Fruit fly (Drosophila melanogaster): ENCODE measurements around the gene swm.

swm gene

dm6 chr2L:19444734-19445140 lies 48.3 kb upstream of the swm start, which contains the start of gene Hs2st (continued):
- peak; percentile 1 for TF ChIP-seq pros (GFP tag; optimal IDR thresholded peaks at IDR 0.05)
- TF ChIP-seq CG13894 (tag; optimal IDR thresholded peaks at IDR 0.05): peak; percentile 90
- TF ChIP-seq CG9437 (GFP tag; optimal IDR thresholded peaks at IDR 0.05): peak; percentile 69
- peak; percentile 82 for TF ChIP-seq Sry-δ (GFP tag; optimal IDR thresholded peaks at IDR 0.05)
- TF ChIP-seq Adf1 (GFP tag; IDR thresholded peaks at IDR 0.05): peak; percentile 75
- peak; percentile 85 for TF ChIP-seq CG15514 (GFP tag; optimal IDR thresholded peaks at IDR 0.05)
- TF ChIP-seq hbn (GFP tag; IDR thresholded peaks at IDR 0.05; ENCODE audit: partially characterized antibody): no peak
- peak; percentile 82 for TF ChIP-seq CG5953 (GFP tag; IDR thresholded peaks at IDR 0.05)
- TF ChIP-seq pfk (GFP tag; optimal IDR thresholded peaks at IDR 0.05): peak; percentile 34
- TF ChIP-seq Drgx (GFP tag; IDR thresholded peaks at IDR 0.05): peak; percentile 86
- peak; percentile 98 for TF ChIP-seq CG9932 (GFP tag; IDR thresholded peaks at IDR 0.05)
- TF ChIP-seq seq (GFP tag; IDR thresholded peaks at IDR 0.05): peak; percentile 86
- TF ChIP-seq CG1603 (tag; optimal IDR thresholded peaks at IDR 0.05): peak; percentile 96
- TF ChIP-seq slou (GFP tag; optimal IDR thresholded peaks at IDR 0.05): peak; percentile 93
- TF ChIP-seq CG4854 (GFP tag; optimal IDR thresholded peaks at IDR 0.05): peak; percentile 88
- peak; percentile 89 for TF ChIP-seq danr (GFP tag; IDR thresholded peaks at IDR 0.05)
- peak; percentile 89 for TF ChIP-seq CG4328 (GFP tag; optimal IDR thresholded peaks at IDR 0.05)
- TF ChIP-seq CG2712 (tag; optimal IDR thresholded peaks at IDR 0.05): peak; percentile 92
- TF ChIP-seq zf30C (GFP tag; optimal IDR thresholded peaks at IDR 0.05): no peak
- TF ChIP-seq HHEX (GFP tag; optimal IDR thresholded peaks at IDR 0.05): peak; percentile 84
- peak; percentile 79 for TF ChIP-seq Spps (tag; optimal IDR thresholded peaks at IDR 0.05)
- no peak for TF ChIP-seq scrt (GFP tag; optimal IDR thresholded peaks at IDR 0.05)
- peak; percentile 90 for TF ChIP-seq B-H2 (GFP tag; optimal IDR thresholded peaks at IDR 0.05)
- peak; percentile 94 for TF ChIP-seq sug (tag; optimal IDR thresholded peaks at IDR 0.05)
- TF ChIP-seq CG31388 (GFP tag; optimal IDR thresholded peaks at IDR 0.05): peak; percentile 72
- TF ChIP-seq CG10979 (tag; optimal IDR thresholded peaks at IDR 0.05): peak; percentile 81
- TF ChIP-seq Neu2 (GFP tag; optimal IDR thresholded peaks at IDR 0.05; ENCODE audit: borderline replicate concordance): peak; percentile 72
- peak; percentile 93 for TF ChIP-seq CG12391 (tag; optimal IDR thresholded peaks at IDR 0.05)
- TF ChIP-seq Blimp-1 (GFP tag; optimal IDR thresholded peaks at IDR 0.05): peak; percentile 83
- TF ChIP-seq ac (GFP tag; optimal IDR thresholded peaks at IDR 0.05): peak; percentile 59
- TF ChIP-seq bowl (GFP tag; IDR thresholded peaks at IDR 0.05): peak; percentile 48; the same call in 1 of the 2 replicates
- TF ChIP-seq knrl (GFP tag; IDR thresholded peaks at IDR 0.05; ENCODE audit: partially characterized antibody): peak; percentile 59; the same call in 2 of the 3 replicates
- TF ChIP-seq Hr3 (GFP tag; optimal IDR thresholded peaks at IDR 0.05): peak; percentile 97
- peak; percentile 50 for TF ChIP-seq CG6254 (GFP tag; optimal IDR thresholded peaks at IDR 0.05)
- peak; percentile 87; the same call in 2 of the 3 replicates for TF ChIP-seq ase (GFP tag; IDR thresholded peaks at IDR 0.05)
- peak; percentile 88 for TF ChIP-seq chm (GFP tag; IDR thresholded peaks at IDR 0.05)
- peak; percentile 90 for TF ChIP-seq CG3281 (GFP tag; optimal IDR thresholded peaks at IDR 0.05)
- peak; percentile 76 for TF ChIP-seq sens-2 (GFP tag; IDR thresholded peaks at IDR 0.05)
- peak; percentile 81 for TF ChIP-seq CG2202 (tag; optimal IDR thresholded peaks at IDR 0.05)
- TF ChIP-seq Camta (GFP tag; optimal IDR thresholded peaks at IDR 0.05): peak; percentile 90
- TF ChIP-seq trem (tag; optimal IDR thresholded peaks at IDR 0.05): peak; percentile 83
- peak; percentile 74 for TF ChIP-seq jing (GFP tag; optimal IDR thresholded peaks at IDR 0.05)
- TF ChIP-seq toy (GFP tag; IDR thresholded peaks at IDR 0.05): peak; percentile 45; the same call in 1 of the 2 replicates
- TF ChIP-seq CG8290 (GFP tag; optimal IDR thresholded peaks at IDR 0.05): peak; percentile 94
- peak; percentile 83 to 95 for TF ChIP-seq CG8290 (tag; optimal IDR thresholded peaks at IDR 0.05)
- peak; percentile 37 for TF ChIP-seq CG8359 (GFP tag; optimal IDR thresholded peaks at IDR 0.05; ENCODE audit: borderline replicate concordance)
- peak; percentile 83 for TF ChIP-seq CG32767 (GFP tag; IDR thresholded peaks at IDR 0.05)
- peak; percentile 96 for TF ChIP-seq HmgD (GFP tag; optimal IDR thresholded peaks at IDR 0.05)
- TF ChIP-seq pita (GFP tag; optimal IDR thresholded peaks at IDR 0.05): no peak
- TF ChIP-seq p53 (GFP tag; optimal IDR thresholded peaks at IDR 0.05): peak; percentile 88

Measured in whole organism, embryonic.